Fruit fly (Drosophila melanogaster): ENCODE results near the gene PolA2.
A peak's percentile ranks its signal among the peaks of the same experiment; 100 is the strongest.

The PolA2 gene

dm6 chr3R:27194106-27194505 lies 44.9 kb upstream of the PolA2 start, which contains the start of gene Ser (continued):
- TF ChIP-seq CG2678 (tag; optimal IDR thresholded peaks at IDR 0.05) (no peak), CG2202 (tag; optimal IDR thresholded peaks at IDR 0.05) (no peak), fd3F (GFP tag; optimal IDR thresholded peaks at IDR 0.05) (no peak), CG2129 (GFP tag; IDR thresholded peaks at IDR 0.05; ENCODE audit: partially characterized antibody) (no peak), bab2 (GFP tag; optimal IDR thresholded peaks at IDR 0.05) (no peak), Blimp-1 (GFP tag; optimal IDR thresholded peaks at IDR 0.05) (no peak), CG16813 (GFP tag; IDR thresholded peaks at IDR 0.05; ENCODE audit: partially characterized antibody) (no peak), CG13287 (GFP tag; IDR thresholded peaks at IDR 0.05; ENCODE audit: partially characterized antibody) (peak; percentile 30; the same call in 1 of the 2 replicates), nom (GFP tag; optimal IDR thresholded peaks at IDR 0.05) (peak; percentile 56), run (tag; optimal IDR thresholded peaks at IDR 0.05) (peak; percentile 42), Trl (optimal IDR thresholded peaks at IDR 0.05) (peak; percentile 59 to 83), Trl (GFP tag; optimal IDR thresholded peaks at IDR 0.05) (no peak), knrl (GFP tag; IDR thresholded peaks at IDR 0.05; ENCODE audit: partially characterized antibody) (no peak), CG6854 (GFP tag; optimal IDR thresholded peaks at IDR 0.05) (no peak), Lhr (GFP tag; optimal IDR thresholded peaks at IDR 0.05) (no peak), tio (GFP tag; optimal IDR thresholded peaks at IDR 0.05) (no peak), CG15073 (GFP tag; optimal IDR thresholded peaks at IDR 0.05) (no peak), CG17802 (tag; optimal IDR thresholded peaks at IDR 0.05) (no peak), CG6765 (GFP tag; optimal IDR thresholded peaks at IDR 0.05) (no peak), vvl (GFP tag; IDR thresholded peaks at IDR 0.05) (0 out of 2 replicates have a peak, but pooled peaks have one; percentile 29), Max (GFP tag; optimal IDR thresholded peaks at IDR 0.05) (no peak), Sry-δ (GFP tag; optimal IDR thresholded peaks at IDR 0.05) (no peak), CG30403 (GFP tag; optimal IDR thresholded peaks at IDR 0.05) (no peak), CG8388 (GFP tag; optimal IDR thresholded peaks at IDR 0.05) (no peak), CG5245 (GFP tag; optimal IDR thresholded peaks at IDR 0.05) (no peak), Sin3A (optimal IDR thresholded peaks at IDR 0.05) (no peak), CG17359 (tag; optimal IDR thresholded peaks at IDR 0.05) (no peak), CG3281 (GFP tag; optimal IDR thresholded peaks at IDR 0.05) (no peak), trem (tag; optimal IDR thresholded peaks at IDR 0.05) (no peak), Deaf1 (tag; optimal IDR thresholded peaks at IDR 0.05) (peak; percentile 88), cg (GFP tag; optimal IDR thresholded peaks at IDR 0.05) (peak; percentile 2), aop (GFP tag; IDR thresholded peaks at IDR 0.05) (no peak), maf-S (GFP tag; optimal IDR thresholded peaks at IDR 0.05) (no peak), da (GFP tag; optimal IDR thresholded peaks at IDR 0.05) (no peak), nerfin-2 (GFP tag; IDR thresholded peaks at IDR 0.05; ENCODE audit: partially characterized antibody) (no peak), CG5953 (GFP tag; IDR thresholded peaks at IDR 0.05) (no peak), CG5180 (GFP tag; optimal IDR thresholded peaks at IDR 0.05) (peak; percentile 5), corto (GFP tag; optimal IDR thresholded peaks at IDR 0.05) (no peak), HmgD (GFP tag; optimal IDR thresholded peaks at IDR 0.05) (no peak), Abd-B (GFP tag; optimal IDR thresholded peaks at IDR 0.05) (no peak), Meics (GFP tag; optimal IDR thresholded peaks at IDR 0.05) (no peak), CkIIα-i1 (GFP tag; IDR thresholded peaks at IDR 0.05) (no peak), CG32532 (GFP tag; IDR thresholded peaks at IDR 0.05) (no peak), cad (GFP tag; optimal IDR thresholded peaks at IDR 0.05) (no peak), MBD-R2 (GFP tag; IDR thresholded peaks at IDR 0.05) (no peak), h (optimal IDR thresholded peaks at IDR 0.05) (no peak), ranshi (GFP tag; IDR thresholded peaks at IDR 0.05) (no peak), CoRest (tag; optimal IDR thresholded peaks at IDR 0.05) (no peak), CG42726 (GFP tag; IDR thresholded peaks at IDR 0.05; ENCODE audit: partially characterized antibody) (no peak), kni (GFP tag; optimal IDR thresholded peaks at IDR 0.05) (peak; percentile 43), Dfd (GFP tag; optimal IDR thresholded peaks at IDR 0.05) (no peak), cato (GFP tag; optimal IDR thresholded peaks at IDR 0.05; ENCODE audit: borderline replicate concordance) (no peak)

Measured in whole organism, embryonic.